Worm (Caenorhabditis elegans): ENCODE data around the gene Y46G5A.36.

Y46G5A.36 gene

ce11 chrII:12850129-12850528 is 26.6 kb downstream of the Y46G5A.36 start, which contains the start of gene Y46G5A.28:
TSS of gene Y46G5A.28 (plus strand) at chrII:12850429.
- TF ChIP-seq madf-10 (tag; optimal IDR thresholded peaks at IDR 0.05) (no peak), ceh-100 (GFP tag; IDR thresholded peaks at IDR 0.05) (no peak), aptf-2 (GFP tag; conservative IDR thresholded peaks at IDR 0.05) (no peak), him-1 (tag; optimal IDR thresholded peaks at IDR 0.05) (no peak), ztf-26 (tag; optimal IDR thresholded peaks at IDR 0.05) (no peak), gei-17 (GFP tag; optimal IDR thresholded peaks at IDR 0.05) (no peak)

- no peak for TF ChIP-seq attf-5 (GFP tag; optimal IDR thresholded peaks at IDR 0.05)
- TF ChIP-seq lsy-27 (tag; optimal IDR thresholded peaks at IDR 0.05; ENCODE audit: borderline replicate concordance, insufficient read depth) = no peak
- TF ChIP-seq F57C9.4 (tag; optimal IDR thresholded peaks at IDR 0.05) = no peak
- TF ChIP-seq unc-62 (GFP tag; optimal IDR thresholded peaks at IDR 0.05) = no peak
- no peak for TF ChIP-seq atf-7 (tag; optimal IDR thresholded peaks at IDR 0.05)
- TF ChIP-seq egl-18 (GFP tag; IDR thresholded peaks at IDR 0.05) = no peak
- TF ChIP-seq tbx-9 (tag; optimal IDR thresholded peaks at IDR 0.05; ENCODE audit: borderline replicate concordance) = no peak
- TF ChIP-seq B0261.1 (tag; optimal IDR thresholded peaks at IDR 0.05) = no peak
- no peak for TF ChIP-seq cebp-2 (GFP tag; IDR thresholded peaks at IDR 0.05)
- no peak for TF ChIP-seq snpc-4 (GFP tag; optimal IDR thresholded peaks at IDR 0.05)
- TF ChIP-seq snpc-4 (tag; optimal IDR thresholded peaks at IDR 0.05) = no peak
- TF ChIP-seq F10E7.11 (tag; optimal IDR thresholded peaks at IDR 0.05) = no peak
- no peak for TF ChIP-seq ama-1 (optimal IDR thresholded peaks at IDR 0.05)
- no peak for TF ChIP-seq ama-1 (GFP tag; optimal IDR thresholded peaks at IDR 0.05)
- TF ChIP-seq F52B5.7 (tag; optimal IDR thresholded peaks at IDR 0.05) = no peak
- no peak for TF ChIP-seq Y67H2A.10 (GFP tag; conservative IDR thresholded peaks at IDR 0.05)
- no peak for TF ChIP-seq hrde-1 (tag; optimal IDR thresholded peaks at IDR 0.05; ENCODE audit: borderline replicate concordance)
- TF ChIP-seq F49E8.2 (tag; optimal IDR thresholded peaks at IDR 0.05; ENCODE audit: insufficient read depth) = no peak
- TF ChIP-seq F39B2.1 (GFP tag; IDR thresholded peaks at IDR 0.05) = no peak
- no peak for TF ChIP-seq hmg-1.2 (GFP tag; IDR thresholded peaks at IDR 0.05)
- no peak for TF ChIP-seq dpl-1 (GFP tag; optimal IDR thresholded peaks at IDR 0.05)
Measured at ce11 chrII:12855900-12856299, 32.4 kb downstream of the Y46G5A.36 start, which contains the start of gene Y46G5A.29. TSS of gene Y46G5A.29 (plus strand) at chrII:12856200.

ce11 chrII:12865604-12866003 is 42.1 kb downstream of the Y46G5A.36 start, which contains the start of gene snf-5:
TSS of gene snf-5 (minus strand) at chrII:12865785.
- TF ChIP-seq attf-5 (GFP tag; optimal IDR thresholded peaks at IDR 0.05) (no peak), nfya-2 (GFP tag; IDR thresholded peaks at IDR 0.05) (no peak), ceh-40 (GFP tag; IDR thresholded peaks at IDR 0.05) (no peak), akir-1 (GFP tag; optimal IDR thresholded peaks at IDR 0.05) (no peak), madf-8 (GFP tag; conservative IDR thresholded peaks at IDR 0.05) (no peak), Y56A3A.18 (GFP tag; IDR thresholded peaks at IDR 0.05) (no peak), ZK185.1 (tag; optimal IDR thresholded peaks at IDR 0.05; ENCODE audit: poor library complexity, severe bottlenecking) (no peak), let-607 (tag; optimal IDR thresholded peaks at IDR 0.05) (no peak), snpc-1.3 (tag; optimal IDR thresholded peaks at IDR 0.05; ENCODE audit: insufficient read depth) (no peak), Y67H2A.10 (GFP tag; conservative IDR thresholded peaks at IDR 0.05) (no peak), tlf-1 (GFP tag; optimal IDR thresholded peaks at IDR 0.05) (no peak), fkh-3 (tag; optimal IDR thresholded peaks at IDR 0.05) (no peak), ztf-6 (GFP tag; IDR thresholded peaks at IDR 0.05) (no peak), T07F8.4 (tag; optimal IDR thresholded peaks at IDR 0.05) (no peak), rcor-1 (GFP tag; IDR thresholded peaks at IDR 0.05) (no peak), nhr-120 (GFP tag; IDR thresholded peaks at IDR 0.05) (no peak), C17E4.6 (GFP tag; IDR thresholded peaks at IDR 0.05) (no peak), Y53G8AR.9 (GFP tag; conservative IDR thresholded peaks at IDR 0.05) (no peak), lsl-1 (GFP tag; optimal IDR thresholded peaks at IDR 0.05) (no peak)

All from whole organism, young adult.